Fruit fly (Drosophila melanogaster) whole organism, pupa: Measurements from ENCODE around the gene BORCS6.
A peak's percentile ranks its signal among the peaks of the same experiment; 100 is the strongest.

Source experiments
- CG10348 ChIP-seq: fragments of 200-800 bp; sonication (Bioruptor generic); IDR thresholded peaks from 2 replicates; pipeline ENCODE4 v1.3.6; 2022; ENCODE audit warnings: missing biosample characterization, missing genetic modification characterization
- CG12605 ChIP-seq: fragments of 200-800 bp; sonication (Bioruptor generic); IDR thresholded peaks from 2 replicates; pipeline ENCODE4 v1.3.6; 2022; ENCODE audit warnings: missing biosample characterization, missing genetic modification characterization
- CG13204 ChIP-seq: fragments of 200-800 bp; sonication (Bioruptor generic); optimal IDR thresholded peaks from 2 replicates; lab custom pipeline; 2018; ENCODE audit warnings: missing biosample characterization, mild to moderate bottlenecking, missing genetic modification characterization, moderate library complexity
- CG14655 ChIP-seq: fragments of 200-800 bp; sonication (Bioruptor generic); optimal IDR thresholded peaks from 3 replicates; lab custom pipeline; 2017; ENCODE audit warnings: mild to moderate bottlenecking, missing biosample characterization, missing genetic modification reagents, missing genetic modification characterization
- CG15710 ChIP-seq: fragments of 200-800 bp; sonication (Bioruptor generic); optimal IDR thresholded peaks from 2 replicates; lab custom pipeline; 2018; ENCODE audit warnings: missing biosample characterization, mild to moderate bottlenecking, missing genetic modification characterization, moderate library complexity
- CG17806 ChIP-seq: fragments of 200-800 bp; sonication (Bioruptor generic); optimal IDR thresholded peaks from 2 replicates; lab custom pipeline; 2018; ENCODE audit warnings: missing biosample characterization, mild to moderate bottlenecking, missing genetic modification characterization, moderate library complexity
- CG32121 ChIP-seq: fragments of 200-800 bp; sonication (Bioruptor generic); IDR thresholded peaks from 2 replicates; pipeline ENCODE4 v1.3.6; 2022; ENCODE audit warnings: missing biosample characterization, missing genetic modification characterization
- CG34367 ChIP-seq: fragments of 200-800 bp; sonication (Bioruptor generic); optimal IDR thresholded peaks from 2 replicates; lab custom pipeline; 2018; ENCODE audit warnings: missing biosample characterization, mild to moderate bottlenecking, missing genetic modification characterization
- CG4496 ChIP-seq: fragments of 200-800 bp; sonication (Bioruptor generic); IDR thresholded peaks from 3 replicates; pipeline ENCODE4 v1.3.6; 2022; ENCODE audit warnings: missing biosample characterization, missing genetic modification characterization
- CG8159 ChIP-seq: fragments of 200-800 bp; sonication (Bioruptor generic); optimal IDR thresholded peaks from 3 replicates; lab custom pipeline; 2018; ENCODE audit warnings: missing biosample characterization, mild to moderate bottlenecking, missing genetic modification characterization, moderate library complexity
- CG8301 ChIP-seq: fragments of 200-800 bp; sonication (Bioruptor generic); optimal IDR thresholded peaks from 2 replicates; lab custom pipeline; 2018; ENCODE audit warnings: missing biosample characterization, mild to moderate bottlenecking, missing genetic modification characterization
- CG9948 ChIP-seq: fragments of 200-800 bp; sonication (Bioruptor generic); optimal IDR thresholded peaks from 2 replicates; lab custom pipeline; 2018; ENCODE audit warnings: missing biosample characterization, mild to moderate bottlenecking, missing genetic modification characterization, moderate library complexity
- D1 ChIP-seq: fragments of 200-800 bp; sonication (Bioruptor generic); optimal IDR thresholded peaks from 2 replicates; lab custom pipeline; 2018; ENCODE audit warnings: missing biosample characterization, mild to moderate bottlenecking, missing genetic modification characterization, moderate library complexity
- EcR ChIP-seq: fragments of 200-800 bp; sonication (Bioruptor generic); optimal IDR thresholded peaks from 3 replicates; lab custom pipeline; 2019; ENCODE audit warnings: missing biosample characterization, missing genetic modification characterization, mild to moderate bottlenecking, moderate library complexity, missing genetic modification reagents
- Ets98B ChIP-seq: fragments of 200-800 bp; sonication (Bioruptor generic); IDR thresholded peaks from 2 replicates; pipeline ENCODE4 v1.3.6; 2022; ENCODE audit warnings: missing biosample characterization, missing genetic modification characterization
- Pif1A ChIP-seq: fragments of 200-800 bp; sonication (Bioruptor generic); optimal IDR thresholded peaks from 3 replicates; lab custom pipeline; 2016; ENCODE audit warnings: missing biosample characterization, missing genetic modification characterization
- Pif1B ChIP-seq: fragments of 200-800 bp; sonication (Bioruptor generic); optimal IDR thresholded peaks from 3 replicates; lab custom pipeline; 2016; ENCODE audit warnings: missing biosample characterization, missing genetic modification characterization
- Snoo ChIP-seq: fragments of 200-800 bp; sonication (Bioruptor generic); optimal IDR thresholded peaks from 3 replicates; lab custom pipeline; 2017; ENCODE audit warnings: missing biosample characterization, mild to moderate bottlenecking, missing genetic modification characterization, inconsistent platforms
- fd96Ca ChIP-seq: fragments of 200-800 bp; sonication (Bioruptor generic); IDR thresholded peaks from 3 replicates; pipeline ENCODE4 v1.3.6; 2022; ENCODE audit warnings: missing biosample characterization, missing genetic modification characterization
- gl ChIP-seq: fragments of 200-800 bp; sonication (Bioruptor generic); optimal IDR thresholded peaks from 2 replicates; lab custom pipeline; 2018; ENCODE audit warnings: missing biosample characterization, mild to moderate bottlenecking, missing genetic modification characterization
- rn ChIP-seq: fragments of 200-800 bp; sonication (Bioruptor generic); IDR thresholded peaks from 2 replicates; pipeline ENCODE4 v1.3.6; 2022; ENCODE audit warnings: missing biosample characterization, missing genetic modification characterization

BORCS6 gene

DNA sequence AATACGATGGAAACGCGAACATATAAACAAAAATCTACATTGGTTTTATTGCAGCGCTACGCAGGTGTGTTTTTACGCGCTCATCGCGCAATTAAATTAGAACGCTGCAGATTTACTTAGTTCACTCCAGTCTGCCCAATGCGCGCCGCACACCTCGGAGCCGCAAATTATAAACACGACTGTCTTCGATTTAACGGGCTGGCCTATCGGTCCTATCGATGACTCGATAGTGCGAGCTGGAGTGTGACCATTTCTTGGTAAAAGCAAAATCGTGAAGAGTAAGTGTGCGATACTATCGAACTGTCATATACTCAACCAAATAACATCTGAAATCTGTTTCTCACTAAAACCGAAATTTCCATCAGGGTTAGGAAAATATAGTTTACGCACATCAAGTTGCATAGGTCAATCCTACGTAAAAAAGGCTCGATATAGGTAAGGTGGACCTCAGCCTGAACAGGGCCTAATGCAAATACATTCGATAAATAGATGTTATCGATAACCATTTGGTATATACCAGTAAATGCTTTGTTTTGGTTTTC lies at the start of gene BORCS6, which contains the start of gene klar:
BORCS6 (plus strand) TSS at position 420 of the 542 bp plus-strand sequence.
klar (minus strand) TSS at position 183 of the 542 bp plus-strand sequence.
- TF ChIP-seq Ets98B (peak; percentile 37; the same call in 1 of the 2 replicates), D1 (tag; lab: Kevin White, UChicago) (peak; percentile 36), CG9948 (peak; percentile 12), CG17806 (peak; percentile 36), gl (tag; lab: Kevin White, UChicago) (no peak), CG8159 (tag; lab: Kevin White, UChicago) (peak; percentile 35), Pif1A (GFP tag; lab: Kevin White, UChicago) (no peak), CG8301 (tag; lab: Kevin White, UChicago) (no peak), CG15710 (tag; lab: Kevin White, UChicago) (peak; percentile 22), CG13204 (GFP tag; lab: Kevin White, UChicago) (no peak), CG14655 (GFP tag; lab: Kevin White, UChicago) (no peak), CG32121 (GFP tag; lab: Robert Waterston, UW) (no peak), fd96Ca (0 out of 3 replicates have a peak, but pooled peaks have one; percentile 37), CG10348 (GFP tag; lab: Robert Waterston, UW) (no peak), EcR (GFP tag; lab: Kevin White, UChicago) (no peak), CG12605 (GFP tag; lab: Robert Waterston, UW) (no peak), rn (GFP tag; lab: Robert Waterston, UW) (no peak)

DNA sequence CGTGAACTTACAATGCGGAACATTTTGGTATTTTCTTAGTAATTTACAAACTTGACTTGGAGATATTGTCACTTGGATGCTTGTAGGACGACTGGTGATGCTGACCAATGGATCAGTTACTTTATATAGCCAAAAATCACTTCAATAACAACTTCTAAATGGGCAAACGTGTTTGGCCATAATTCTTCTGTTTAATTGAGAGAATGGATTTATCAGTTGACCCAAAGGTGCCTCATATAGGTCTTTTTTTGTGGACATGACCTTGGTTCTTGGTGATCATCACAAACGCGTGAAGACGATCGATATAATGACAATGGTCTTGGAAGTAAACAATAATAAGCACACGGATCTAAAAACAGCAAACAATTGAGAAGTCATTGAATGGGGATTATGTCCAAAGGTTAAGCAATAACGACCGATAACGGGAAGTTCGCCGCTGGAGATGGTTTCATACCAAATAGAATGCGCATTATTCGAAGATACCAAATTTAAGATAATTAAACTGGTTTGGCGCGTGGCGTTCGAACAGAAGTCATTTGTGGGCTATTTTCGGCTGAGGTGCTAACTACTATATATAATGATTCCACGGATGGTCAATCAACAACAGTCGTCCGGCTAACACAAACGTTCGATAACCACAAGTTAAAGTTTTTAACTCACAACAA lies 40.2 kb upstream of the BORCS6 start, which contains the start of the genes CG34267 and CG34268:
CG34267 (minus strand) TSS at position 101 of the 665 bp plus-strand sequence.
CG34268 (plus strand) TSS at position 615 of the 665 bp plus-strand sequence.
- TF ChIP-seq CG34367 (tag; lab: Kevin White, UChicago) (no peak), CG12605 (GFP tag; lab: Robert Waterston, UW) (no peak), Snoo (no peak), CG8159 (tag; lab: Kevin White, UChicago) (no peak), rn (GFP tag; lab: Robert Waterston, UW) (no peak), Ets98B (no peak), EcR (GFP tag; lab: Kevin White, UChicago) (no peak), D1 (tag; lab: Kevin White, UChicago) (no peak), CG32121 (GFP tag; lab: Robert Waterston, UW) (no peak)

DNA sequence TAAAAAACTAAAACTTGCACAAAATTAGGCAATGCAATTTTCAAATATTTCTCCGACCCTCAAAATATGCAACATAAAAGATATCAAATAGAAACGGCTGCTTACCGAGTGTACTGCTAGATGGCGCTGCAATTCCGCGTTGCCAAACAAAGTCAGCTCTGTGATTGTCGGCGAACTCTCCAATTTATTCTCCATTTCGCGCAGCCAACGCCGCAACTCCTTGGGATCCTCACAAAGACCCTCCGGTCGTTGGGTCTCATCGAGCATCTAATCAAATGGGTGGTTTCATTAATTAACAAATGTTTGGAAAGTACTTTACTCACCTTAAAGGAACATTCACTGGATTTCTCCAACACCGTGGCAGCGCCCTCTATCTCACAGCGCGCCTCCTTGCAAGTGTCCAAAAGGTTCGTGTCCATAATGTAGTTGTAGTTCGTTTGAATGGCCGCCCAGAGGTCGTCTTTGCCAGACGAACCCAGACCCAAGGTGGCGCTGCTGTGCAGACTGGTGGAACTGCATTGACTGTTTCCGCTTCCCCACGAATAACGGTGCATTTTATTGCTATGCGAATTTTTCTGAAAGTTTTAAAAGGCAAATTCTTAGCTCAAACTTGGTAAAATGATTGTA lies 34.8 kb upstream of the BORCS6 start:
- TF ChIP-seq CG32121 (GFP tag; lab: Robert Waterston, UW) = no peak
- no peak for TF ChIP-seq CG8301 (tag; lab: Kevin White, UChicago)
- peak; percentile 11 for TF ChIP-seq CG14655 (GFP tag; lab: Kevin White, UChicago)
- TF ChIP-seq Snoo = peak; percentile 69
- peak; percentile 58 for TF ChIP-seq CG4496 (GFP tag; lab: Robert Waterston, UW)
- TF ChIP-seq rn (GFP tag; lab: Robert Waterston, UW) = peak; percentile 54
- TF ChIP-seq Pif1A (GFP tag; lab: Kevin White, UChicago) = no peak
- peak; percentile 27 for TF ChIP-seq CG34367 (tag; lab: Kevin White, UChicago)
- peak; percentile 11 for TF ChIP-seq gl (tag; lab: Kevin White, UChicago)
- TF ChIP-seq CG17806 = no peak
- no peak for TF ChIP-seq CG10348 (GFP tag; lab: Robert Waterston, UW)
- TF ChIP-seq Ets98B = peak; percentile 12
- peak; percentile 23 for TF ChIP-seq CG15710 (tag; lab: Kevin White, UChicago)

DNA sequence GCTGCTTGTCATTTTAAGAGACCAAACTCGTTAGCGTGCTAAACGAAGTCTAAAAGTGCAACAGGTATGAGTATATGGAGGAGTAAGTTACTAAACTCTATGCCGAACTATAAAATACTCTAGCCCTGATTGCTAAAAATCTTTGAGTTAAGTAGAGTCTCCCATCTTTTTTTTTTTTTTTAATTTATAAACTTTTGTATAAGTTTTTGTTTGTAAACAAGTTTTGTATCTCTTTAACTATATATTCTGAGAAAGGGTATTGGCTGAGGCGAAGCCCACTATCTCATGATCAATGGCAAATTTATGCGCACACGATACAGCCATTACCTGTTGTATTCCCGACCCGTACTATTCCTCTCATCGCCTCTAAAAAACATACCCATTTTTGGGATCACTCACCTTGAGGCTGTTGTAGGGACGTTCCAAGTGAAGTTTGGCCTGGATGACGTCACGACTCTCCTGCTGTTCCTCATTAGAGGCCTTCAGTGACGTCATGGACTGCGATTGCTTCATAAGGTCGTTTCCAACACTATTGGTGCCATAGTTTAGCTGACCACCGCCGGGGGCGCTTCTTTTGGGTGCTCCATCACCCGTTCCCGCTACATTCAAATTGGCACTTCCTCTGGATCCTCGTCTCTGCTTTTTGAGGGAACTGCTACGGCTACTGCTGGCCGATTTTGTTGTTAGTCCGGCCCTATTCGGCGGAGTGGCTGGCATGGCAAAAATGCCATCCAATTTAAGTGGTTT lies 32.9 kb upstream of the BORCS6 start:
- no peak for TF ChIP-seq CG13204 (GFP tag; lab: Kevin White, UChicago)
- TF ChIP-seq CG15710 (tag; lab: Kevin White, UChicago) = peak; percentile 21
- TF ChIP-seq Snoo = no peak
- no peak for TF ChIP-seq CG34367 (tag; lab: Kevin White, UChicago)
- peak; percentile 38 for TF ChIP-seq CG8301 (tag; lab: Kevin White, UChicago)
- TF ChIP-seq gl (tag; lab: Kevin White, UChicago) = no peak
- 0 out of 2 replicates have a peak, but pooled peaks have one; percentile 17 for TF ChIP-seq CG32121 (GFP tag; lab: Robert Waterston, UW)
- no peak for TF ChIP-seq Pif1B
- no peak; the same call in 2 of the 3 replicates for TF ChIP-seq CG4496 (GFP tag; lab: Robert Waterston, UW)
- TF ChIP-seq CG12605 (GFP tag; lab: Robert Waterston, UW) = peak; percentile 55; the same call in 1 of the 2 replicates
- TF ChIP-seq rn (GFP tag; lab: Robert Waterston, UW) = no peak
- peak; percentile 42; the same call in 1 of the 2 replicates for TF ChIP-seq Ets98B
- no peak for TF ChIP-seq D1 (tag; lab: Kevin White, UChicago)
- peak; percentile 63 for TF ChIP-seq CG14655 (GFP tag; lab: Kevin White, UChicago)

DNA sequence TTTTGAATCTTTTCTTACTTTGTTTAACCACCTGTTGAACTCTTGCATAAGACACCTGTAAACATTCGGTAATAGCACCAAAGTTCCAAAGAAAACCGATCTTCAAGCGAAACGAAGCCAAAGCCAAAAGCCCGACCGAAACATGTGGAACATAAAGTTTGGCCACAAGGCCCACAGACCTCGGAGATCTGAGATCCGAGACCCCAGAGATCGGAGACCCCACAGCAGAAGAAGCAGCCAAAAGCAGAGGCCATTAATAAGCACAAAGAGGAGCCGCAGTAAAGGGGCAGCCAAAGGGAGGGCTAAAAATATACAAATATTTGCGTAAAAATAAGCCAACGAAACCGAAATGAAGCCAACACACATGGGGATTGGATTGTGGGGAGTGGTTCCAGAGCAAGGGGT lies 29.8 kb upstream of the BORCS6 start:
- no peak for TF ChIP-seq CG8159 (tag; lab: Kevin White, UChicago)
- TF ChIP-seq EcR (GFP tag; lab: Kevin White, UChicago) = peak; percentile 60
